Fruit fly (Drosophila melanogaster) whole organism, embryonic: ENCODE data around the gene CG31882.
A peak's percentile ranks its signal among the peaks of the same experiment; 100 is the strongest.

ENCODE experiments used
- CG10147 ChIP-seq: fragments of 200-800 bp; sonication (Bioruptor generic); optimal IDR thresholded peaks from 2 replicates; lab custom pipeline; 2019; ENCODE audit warnings: missing biosample characterization, mild to moderate bottlenecking, missing genetic modification characterization, moderate library complexity
- CG10959 ChIP-seq: fragments of 200-800 bp; sonication (Bioruptor generic); IDR thresholded peaks from 2 replicates; pipeline ENCODE4 v1.3.6; 2022; ENCODE audit warnings: missing biosample characterization, missing genetic modification characterization
- CG11093 ChIP-seq: fragments of 200-800 bp; sonication (Bioruptor generic); IDR thresholded peaks from 3 replicates; pipeline ENCODE4 v1.3.6; 2022; ENCODE audit warnings: missing biosample characterization, missing genetic modification characterization
- CG11696 ChIP-seq: fragments of 200-800 bp; sonication (Bioruptor generic); IDR thresholded peaks from 2 replicates; pipeline ENCODE4 v1.3.6; 2022; ENCODE audit warnings: missing biosample characterization, missing genetic modification characterization
- CG12299 ChIP-seq: fragments of 200-800 bp; sonication (Bioruptor generic); optimal IDR thresholded peaks from 2 replicates; lab custom pipeline; 2018; ENCODE audit warnings: missing biosample characterization, mild to moderate bottlenecking, missing genetic modification characterization
- CG13296 ChIP-seq: fragments of 200-800 bp; sonication (Bioruptor generic); optimal IDR thresholded peaks from 3 replicates; lab custom pipeline; 2018; ENCODE audit warnings: missing biosample characterization, mild to moderate bottlenecking, missing genetic modification characterization
- CG13775 ChIP-seq: fragments of 200-800 bp; sonication (Bioruptor generic); optimal IDR thresholded peaks from 3 replicates; lab custom pipeline; 2017; ENCODE audit warnings: missing biosample characterization, mild to moderate bottlenecking, missing genetic modification characterization
- CG15011 ChIP-seq: fragments of 200-800 bp; sonication (Bioruptor generic); optimal IDR thresholded peaks from 3 replicates; lab custom pipeline; 2018; ENCODE audit warnings: missing biosample characterization, mild to moderate bottlenecking, missing genetic modification characterization
- CG17361 ChIP-seq: fragments of 200-800 bp; sonication (Bioruptor generic); IDR thresholded peaks from 3 replicates; pipeline ENCODE4 v1.3.6; 2022; ENCODE audit warnings: missing biosample characterization, missing genetic modification characterization
- CG17385 ChIP-seq: fragments of 200-800 bp; sonication (Bioruptor generic); optimal IDR thresholded peaks from 3 replicates; lab custom pipeline; 2018; ENCODE audit warnings: missing biosample characterization, mild to moderate bottlenecking, missing genetic modification characterization
- CG17612 ChIP-seq: fragments of 200-800 bp; sonication (Bioruptor generic); IDR thresholded peaks from 2 replicates; pipeline ENCODE4 v1.3.6; 2022; ENCODE audit warnings: missing biosample characterization, missing genetic modification characterization
- CG2199 ChIP-seq: fragments of 200-800 bp; sonication (Bioruptor generic); IDR thresholded peaks from 3 replicates; pipeline ENCODE4 v1.3.6; 2022; ENCODE audit warnings: missing biosample characterization, missing genetic modification characterization
- CG33213 ChIP-seq: fragments of 200-800 bp; sonication (Bioruptor generic); optimal IDR thresholded peaks from 3 replicates; lab custom pipeline; 2016; ENCODE audit warnings: missing biosample characterization, missing genetic modification characterization
- CG34376 ChIP-seq: fragments of 200-800 bp; sonication (Bioruptor generic); optimal IDR thresholded peaks from 2 replicates; lab custom pipeline; 2018; ENCODE audit warnings: missing biosample characterization, mild to moderate bottlenecking, missing genetic modification characterization
- CG4404 ChIP-seq: fragments of 200-800 bp; sonication (Bioruptor generic); IDR thresholded peaks from 2 replicates; pipeline ENCODE4 v1.3.6; 2022; ENCODE audit warnings: missing biosample characterization, missing genetic modification characterization
- CG7372 ChIP-seq: fragments of 200-800 bp; sonication (Bioruptor generic); IDR thresholded peaks from 2 replicates; pipeline ENCODE4 v1.3.6; 2022; ENCODE audit warnings: missing biosample characterization, missing genetic modification characterization
- CG7839 ChIP-seq: fragments of 200-800 bp; sonication (Bioruptor generic); optimal IDR thresholded peaks from 3 replicates; lab custom pipeline; 2018; ENCODE audit warnings: missing biosample characterization, mild to moderate bottlenecking, missing genetic modification characterization, moderate library complexity
- CG7987 ChIP-seq: fragments of 200-800 bp; sonication (Bioruptor generic); optimal IDR thresholded peaks from 2 replicates; lab custom pipeline; 2018; ENCODE audit warnings: missing biosample characterization, mild to moderate bottlenecking, missing genetic modification characterization, moderate library complexity
- CG9797 ChIP-seq: fragments of 200-800 bp; sonication (Bioruptor generic); optimal IDR thresholded peaks from 3 replicates; lab custom pipeline; 2018; ENCODE audit warnings: missing biosample characterization, mild to moderate bottlenecking, missing genetic modification characterization
- Dip3 ChIP-seq: fragments of 200-800 bp; sonication (Bioruptor generic); optimal IDR thresholded peaks from 3 replicates; lab custom pipeline; 2016; ENCODE audit warnings: missing biosample characterization, missing genetic modification characterization
- Fer3 ChIP-seq: fragments of 200-800 bp; sonication (Bioruptor generic); optimal IDR thresholded peaks from 2 replicates; lab custom pipeline; 2018; ENCODE audit warnings: missing biosample characterization, mild to moderate bottlenecking, missing genetic modification characterization, moderate library complexity
- H2.0 ChIP-seq: fragments of 200-800 bp; sonication (Bioruptor generic); IDR thresholded peaks from 2 replicates; pipeline ENCODE4 v1.3.6; 2022; ENCODE audit warnings: missing biosample characterization, missing genetic modification characterization
- HLHmδ ChIP-seq: fragments of 200-800 bp; sonication (Bioruptor generic); optimal IDR thresholded peaks from 2 replicates; lab custom pipeline; 2018; ENCODE audit warnings: missing biosample characterization, mild to moderate bottlenecking, missing genetic modification characterization, moderate library complexity
- Lpt ChIP-seq: fragments of >200 bp; optimal IDR thresholded peaks from 2 replicates; lab custom pipeline; 2018; ENCODE audit warnings: missing biosample characterization, missing genetic modification characterization
- Mes4 ChIP-seq: fragments of 200-800 bp; sonication (Bioruptor generic); optimal IDR thresholded peaks from 2 replicates; lab custom pipeline; 2016; ENCODE audit warnings: missing biosample characterization, missing genetic modification characterization
- Nf-YC ChIP-seq: fragments of 200-800 bp; optimal IDR thresholded peaks from 3 replicates; lab custom pipeline; 2019; ENCODE audit warnings: missing biosample characterization, mild to moderate bottlenecking, missing genetic modification characterization, moderate library complexity
- Sry-δ ChIP-seq: fragments of 200-800 bp; sonication (Bioruptor generic); optimal IDR thresholded peaks from 2 replicates; lab custom pipeline; 2016; ENCODE audit warnings: missing biosample characterization, missing genetic modification characterization
- Ssrp ChIP-seq: fragments of 200-800 bp; sonication (Bioruptor generic); optimal IDR thresholded peaks from 2 replicates; lab custom pipeline; 2018; ENCODE audit warnings: missing biosample characterization, mild to moderate bottlenecking, missing genetic modification characterization, moderate library complexity
- Tbp ChIP-seq: fragments of >200 bp; optimal IDR thresholded peaks from 2 replicates; lab custom pipeline; 2018; ENCODE audit warnings: missing biosample characterization, missing genetic modification characterization
- YL-1 ChIP-seq: fragments of 200-800 bp; sonication (Bioruptor generic); optimal IDR thresholded peaks from 3 replicates; lab custom pipeline; 2017; ENCODE audit warnings: missing biosample characterization, mild to moderate bottlenecking, missing genetic modification characterization
- ac ChIP-seq: fragments of 200-800 bp; sonication (Bioruptor generic); optimal IDR thresholded peaks from 3 replicates; lab custom pipeline; 2017; ENCODE audit warnings: missing biosample characterization, mild to moderate bottlenecking, missing genetic modification characterization
- al ChIP-seq: fragments of 200-800 bp; sonication (Bioruptor generic); IDR thresholded peaks from 2 replicates; pipeline ENCODE4 v1.3.6; 2022; ENCODE audit warnings: missing biosample characterization, missing genetic modification characterization
- ara ChIP-seq: fragments of 200-800 bp; sonication (Bioruptor generic); IDR thresholded peaks from 2 replicates; pipeline ENCODE4 v1.3.6; 2022; ENCODE audit warnings: missing biosample characterization, missing genetic modification characterization
- br ChIP-seq: fragments of >200 bp; optimal IDR thresholded peaks from 2 replicates; lab custom pipeline; 2017
- cwo ChIP-seq: fragments of 200-800 bp; sonication (Bioruptor generic); optimal IDR thresholded peaks from 3 replicates; lab custom pipeline; 2017; ENCODE audit warnings: missing biosample characterization, missing genetic modification characterization, mild to moderate bottlenecking, moderate library complexity, missing genetic modification reagents
- dysf ChIP-seq: fragments of 200-800 bp; sonication (Bioruptor generic); IDR thresholded peaks from 3 replicates; pipeline ENCODE4 v1.3.6; 2022; ENCODE audit warnings: missing biosample characterization, missing genetic modification characterization
- fd3F ChIP-seq: fragments of 200-800 bp; sonication (Bioruptor generic); optimal IDR thresholded peaks from 2 replicates; lab custom pipeline; 2018; ENCODE audit warnings: missing biosample characterization, mild to moderate bottlenecking, missing genetic modification characterization, moderate library complexity
- fd64A ChIP-seq: fragments of 200-800 bp; sonication (Bioruptor generic); optimal IDR thresholded peaks from 3 replicates; lab custom pipeline; 2018; ENCODE audit warnings: missing biosample characterization, mild to moderate bottlenecking, missing genetic modification characterization
- gce ChIP-seq: fragments of 200-800 bp; sonication (Bioruptor generic); IDR thresholded peaks from 3 replicates; pipeline ENCODE4 v1.3.6; 2022; ENCODE audit warnings: missing biosample characterization, missing genetic modification characterization
- luna ChIP-seq: fragments of 200-800 bp; sonication (Bioruptor generic); optimal IDR thresholded peaks from 2 replicates; lab custom pipeline; 2016; ENCODE audit warnings: missing biosample characterization, missing genetic modification characterization
- mam ChIP-seq: fragments of 200-800 bp; sonication (Bioruptor generic); optimal IDR thresholded peaks from 3 replicates; lab custom pipeline; 2016; ENCODE audit warnings: missing biosample characterization, missing genetic modification characterization
- p53 ChIP-seq: fragments of 200-800 bp; sonication (Bioruptor generic); optimal IDR thresholded peaks from 2 replicates; lab custom pipeline; 2016; ENCODE audit warnings: missing biosample characterization, missing genetic modification characterization
- peb ChIP-seq: fragments of 200-800 bp; sonication (Bioruptor generic); IDR thresholded peaks from 2 replicates; pipeline ENCODE4 v1.3.6; 2022; ENCODE audit warnings: missing biosample characterization, missing genetic modification characterization
- pnt ChIP-seq: fragments of 200-800 bp; sonication (Bioruptor generic); optimal IDR thresholded peaks from 3 replicates; lab custom pipeline; 2016; ENCODE audit warnings: missing biosample characterization, missing genetic modification characterization
- pzg ChIP-seq: fragments of 200-800 bp; sonication (Bioruptor generic); optimal IDR thresholded peaks from 3 replicates; lab custom pipeline; 2018; ENCODE audit warnings: missing biosample characterization, mild to moderate bottlenecking, missing genetic modification characterization, moderate library complexity
- sens ChIP-seq: fragments of 200-800 bp; sonication (Bioruptor generic); peaks from one replicate; lab custom pipeline; 2016; ENCODE audit warnings: missing biosample characterization, missing genetic modification characterization
- so ChIP-seq: fragments of 200-800 bp; sonication (Bioruptor generic); IDR thresholded peaks from 3 replicates; pipeline ENCODE4 v1.3.6; 2022; ENCODE audit warnings: missing biosample characterization, missing genetic modification characterization
- tna ChIP-seq: fragments of 200-800 bp; sonication (Bioruptor generic); IDR thresholded peaks from 2 replicates; pipeline ENCODE4 v1.3.6; 2022; ENCODE audit warnings: missing biosample characterization, missing genetic modification characterization; ENCODE audit not compliant: partially characterized antibody
- tup ChIP-seq: fragments of 200-800 bp; sonication (Bioruptor generic); optimal IDR thresholded peaks from 2 replicates; lab custom pipeline; 2016; ENCODE audit warnings: missing biosample characterization, mild to moderate bottlenecking, missing genetic modification characterization, moderate library complexity
- tx ChIP-seq: fragments of 200-800 bp; sonication (Bioruptor generic); optimal IDR thresholded peaks from 2 replicates; lab custom pipeline; 2016; ENCODE audit warnings: missing biosample characterization, missing genetic modification characterization
- vvl ChIP-seq: fragments of 200-800 bp; sonication (Bioruptor generic); IDR thresholded peaks from 2 replicates; pipeline ENCODE4 v1.3.6; 2022; ENCODE audit warnings: missing biosample characterization, missing genetic modification characterization
- wor ChIP-seq: fragments of 200-800 bp; sonication (Bioruptor generic); IDR thresholded peaks from 2 replicates; pipeline ENCODE4 v1.3.6; 2022; ENCODE audit warnings: missing biosample characterization, missing genetic modification characterization
- yki ChIP-seq: fragments of >200 bp; optimal IDR thresholded peaks from 3 replicates; lab custom pipeline; 2018

Gene CG31882

DNA sequence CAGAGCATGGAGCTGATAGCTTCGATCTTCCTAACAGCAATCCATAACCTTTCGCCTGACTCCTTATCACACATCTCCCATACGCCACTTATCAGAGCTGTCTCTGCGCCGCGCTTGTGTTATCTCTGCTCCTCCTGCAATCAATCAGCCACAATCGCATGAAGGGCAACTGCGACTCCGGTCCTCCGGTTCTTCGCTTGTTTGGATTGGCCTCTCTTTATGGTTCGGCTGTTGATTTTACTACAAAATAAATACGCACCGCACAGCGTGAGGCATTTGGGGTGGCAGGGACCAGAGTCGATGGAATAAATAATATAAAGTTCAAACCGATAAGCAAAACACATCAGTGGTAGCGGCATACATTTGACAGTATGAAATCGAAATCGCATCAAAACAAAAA lies 8.0 kb upstream of the CG31882 start (continued):
- TF ChIP-seq CG11696 (GFP tag; lab: Robert Waterston, UW) (0 out of 2 replicates have a peak, but pooled peaks have one; percentile 23), tx (GFP tag; lab: Kevin White, UChicago) (no peak), CG11093 (GFP tag; lab: Robert Waterston, UW) (peak; percentile 34; the same call in 1 of the 3 replicates), CG17612 (GFP tag; lab: Robert Waterston, UW) (no peak), CG10147 (no peak), CG2199 (GFP tag; lab: Robert Waterston, UW) (peak; percentile 81; the same call in 2 of the 3 replicates), vvl (GFP tag; lab: Robert Waterston, UW) (peak; percentile 60; the same call in 1 of the 2 replicates), tup (peak; percentile 48), CG7839 (tag; lab: Kevin White, UChicago) (peak; percentile 14), Ssrp (tag; lab: Kevin White, UChicago) (no peak), wor (GFP tag; lab: Robert Waterston, UW) (no peak), Fer3 (tag; lab: Kevin White, UChicago) (peak; percentile 59), CG17385 (GFP tag; lab: Kevin White, UChicago) (no peak), cwo (GFP tag; lab: Kevin White, UChicago) (no peak), peb (peak; percentile 42; the same call in 1 of the 2 replicates), ac (GFP tag; lab: Kevin White, UChicago) (peak; percentile 80), CG13775 (peak; percentile 12), Sry-δ (peak; percentile 24), pzg (GFP tag; lab: Kevin White, UChicago) (no peak), Nf-YC (tag; lab: Kevin White, UChicago) (no peak), Tbp (GFP tag; lab: Kevin White, UChicago) (no peak), H2.0 (0 out of 2 replicates have a peak, but pooled peaks have one; percentile 20), yki (lab: Kevin White, UChicago) (no peak), CG9797 (GFP tag; lab: Kevin White, UChicago) (no peak), Lpt (GFP tag; lab: Kevin White, UChicago) (no peak), Mes4 (GFP tag; lab: Kevin White, UChicago) (peak; percentile 57), sens (GFP tag; lab: Kevin White, UChicago) (peak; percentile 95), CG34376 (GFP tag; lab: Kevin White, UChicago) (no peak), ara (GFP tag; lab: Robert Waterston, UW) (peak; percentile 80), CG7372 (GFP tag; lab: Robert Waterston, UW) (no peak), dysf (GFP tag; lab: Robert Waterston, UW) (no peak), tna (no peak), so (0 out of 3 replicates have a peak, but pooled peaks have one; percentile 47), CG12299 (tag; lab: Kevin White, UChicago) (peak; percentile 32), fd64A (peak; percentile 82), p53 (GFP tag; lab: Kevin White, UChicago) (peak; percentile 41), al (GFP tag; lab: Robert Waterston, UW) (no peak), CG4404 (peak; percentile 50), luna (GFP tag; lab: Kevin White, UChicago) (no peak), CG13296 (GFP tag; lab: Kevin White, UChicago) (peak; percentile 26), YL-1 (GFP tag; lab: Kevin White, UChicago) (no peak), CG15011 (peak; percentile 65), CG7987 (peak; percentile 81), fd3F (GFP tag; lab: Kevin White, UChicago) (no peak), mam (GFP tag; lab: Kevin White, UChicago) (peak; percentile 26), CG33213 (GFP tag; lab: Kevin White, UChicago) (peak; percentile 79), CG17361 (GFP tag; lab: Robert Waterston, UW) (no peak), Dip3 (no peak), CG10959 (GFP tag; lab: Robert Waterston, UW) (peak; percentile 82), br (lab: Kevin White, UChicago) (no peak), gce (GFP tag; lab: Robert Waterston, UW) (peak; percentile 67; the same call in 1 of the 3 replicates), pnt (peak; percentile 57), HLHmδ (GFP tag; lab: Kevin White, UChicago) (peak; percentile 88)
